Fruit fly (Drosophila melanogaster) Kc167 (cell line): ENCODE data around the gene CG32855.

Experiments
- Myc ChIP-seq: fragments of >200 bp; optimal IDR thresholded peaks from 2 replicates; lab custom pipeline; 2017; ENCODE audit warnings: missing external identifiers
- Sin3A ChIP-seq: fragments of >200 bp; optimal IDR thresholded peaks from 2 replicates; lab custom pipeline; 2018; ENCODE audit warnings: missing external identifiers
- h ChIP-seq: fragments of >200 bp; optimal IDR thresholded peaks from 3 replicates; lab custom pipeline; 2018; ENCODE audit warnings: missing external identifiers
- psq ChIP-seq: fragments of >200 bp; optimal IDR thresholded peaks from 2 replicates; lab custom pipeline; 2017; ENCODE audit warnings: missing external identifiers

- TF ChIP-seq Sin3A (lab: Kevin White, UChicago) (no peak), Myc (lab: Kevin White, UChicago) (no peak), h (lab: Kevin White, UChicago) (no peak), psq (lab: Kevin White, UChicago) (no peak)
Measured at dm6 chr3R:16119441-16119840, 38.6 kb upstream of the CG32855 start.
